Worm (Caenorhabditis elegans): Measurements from ENCODE around the gene ZK1320.7.

Gene ZK1320.7

DNA sequence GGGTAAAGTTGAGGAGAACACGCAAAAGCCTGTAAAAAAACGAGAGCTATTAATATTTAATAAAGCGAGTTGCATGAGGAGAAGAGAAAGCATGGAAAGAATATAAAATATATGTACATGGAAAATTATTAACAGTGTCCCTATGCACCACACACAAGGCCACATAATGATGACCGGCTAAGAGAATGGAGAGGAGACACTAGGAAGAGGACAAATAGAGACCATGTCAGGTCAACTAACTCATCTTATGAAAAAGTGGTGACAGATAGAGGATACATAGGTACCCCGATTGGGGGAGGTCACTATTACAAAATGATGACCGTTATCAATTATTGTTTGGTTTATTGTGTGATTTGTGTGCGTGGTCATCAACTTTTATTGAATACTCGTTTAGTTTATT, 27.0 kb upstream of the ZK1320.7 start, which contains the start of gene fzr-1:
Gene fzr-1 (minus strand): TSS at position 29 of the 400 bp plus-strand sequence.
- TF ChIP-seq ceh-24 (tag; optimal IDR thresholded peaks at IDR 0.05) = no peak
- no peak for TF ChIP-seq K09A11.1 (tag; optimal IDR thresholded peaks at IDR 0.05; ENCODE audit: insufficient read depth)
- TF ChIP-seq unc-3 (GFP tag; conservative IDR thresholded peaks at IDR 0.05) = no peak
- no peak for TF ChIP-seq unc-3 (tag; optimal IDR thresholded peaks at IDR 0.05)
- TF ChIP-seq pat-9 (tag; optimal IDR thresholded peaks at IDR 0.05) = no peak
- TF ChIP-seq zip-5 (tag; optimal IDR thresholded peaks at IDR 0.05) = no peak
- peak; percentile 16 for TF ChIP-seq elt-2 (tag; optimal IDR thresholded peaks at IDR 0.05)

DNA sequence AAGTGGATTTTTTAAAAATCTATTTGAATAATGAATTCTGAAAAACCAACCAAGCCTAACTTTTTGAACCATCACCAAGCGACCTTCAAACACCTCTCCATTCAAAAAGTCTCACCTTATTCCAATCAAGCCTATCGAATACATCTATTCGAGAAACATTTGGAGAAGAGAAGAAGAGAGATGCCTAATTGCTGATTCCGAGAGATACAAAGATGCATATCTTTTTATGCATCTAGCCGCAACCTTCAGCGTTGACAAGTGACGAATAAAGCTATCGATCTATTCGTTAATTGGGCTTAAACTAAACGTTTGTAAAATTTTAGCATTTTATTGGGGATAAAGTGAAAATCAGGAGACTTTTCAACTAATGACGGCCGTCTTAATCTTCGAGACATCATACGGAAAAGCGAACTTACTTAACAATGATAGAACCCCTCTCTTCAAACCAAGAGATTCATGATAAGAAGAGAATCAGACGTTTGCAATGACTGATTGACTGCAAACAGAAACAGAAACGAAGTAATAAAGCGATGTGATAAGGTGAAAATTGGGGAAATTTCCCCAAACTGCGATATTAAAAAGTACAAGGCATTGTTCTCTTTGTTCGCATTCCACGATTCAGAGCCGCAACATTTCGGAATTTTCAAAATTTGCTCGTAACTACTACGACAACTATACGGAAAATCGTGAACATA, 26.3 kb upstream of the ZK1320.7 start:
- TF ChIP-seq unc-42 (tag; optimal IDR thresholded peaks at IDR 0.05) = no peak
- no peak for TF ChIP-seq fkh-10 (GFP tag; optimal IDR thresholded peaks at IDR 0.05)
- TF ChIP-seq ceh-45 (GFP tag; IDR thresholded peaks at IDR 0.05) = no peak
- TF ChIP-seq odd-2 (tag; optimal IDR thresholded peaks at IDR 0.05) = no peak
- peak; percentile 46 for TF ChIP-seq elt-2 (tag; optimal IDR thresholded peaks at IDR 0.05)
- TF ChIP-seq rnt-1 (tag; optimal IDR thresholded peaks at IDR 0.05) = peak; percentile 77
- no peak for TF ChIP-seq mec-3 (tag; optimal IDR thresholded peaks at IDR 0.05; ENCODE audit: borderline replicate concordance)
- TF ChIP-seq C38D4.7 (GFP tag; optimal IDR thresholded peaks at IDR 0.05) = no peak
- no peak for TF ChIP-seq K02D7.2 (tag; optimal IDR thresholded peaks at IDR 0.05)
- TF ChIP-seq unc-55 (GFP tag; optimal IDR thresholded peaks at IDR 0.05) = peak; percentile 39
- no peak for TF ChIP-seq lin-11 (tag; optimal IDR thresholded peaks at IDR 0.05)

DNA sequence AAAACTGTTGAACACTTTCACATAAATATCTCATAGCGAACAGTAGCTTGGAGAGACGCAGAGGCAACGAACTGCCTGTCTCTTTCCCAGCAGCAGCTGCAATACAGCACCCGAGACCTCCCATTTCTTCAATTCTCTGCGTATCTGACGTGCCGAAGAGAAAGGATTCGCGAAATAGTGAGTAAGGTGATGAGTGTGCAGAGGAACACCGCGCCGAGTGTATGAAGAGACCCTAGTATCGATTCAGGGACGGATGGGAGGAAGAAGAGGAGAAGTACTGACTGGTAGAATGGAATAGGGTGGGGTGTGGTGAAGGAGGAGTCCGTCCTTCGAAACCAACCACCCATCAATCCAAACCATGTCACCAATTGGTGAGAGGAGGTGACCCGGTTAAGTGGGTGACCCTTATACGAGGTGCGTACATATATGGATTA, 25.3 kb upstream of the ZK1320.7 start:
- TF ChIP-seq fkh-6 (tag; optimal IDR thresholded peaks at IDR 0.05) = no peak
- TF ChIP-seq sox-4 (tag; optimal IDR thresholded peaks at IDR 0.05) = no peak
- no peak for TF ChIP-seq sox-2 (GFP tag; IDR thresholded peaks at IDR 0.05)
- TF ChIP-seq hlh-30 (tag; optimal IDR thresholded peaks at IDR 0.05; ENCODE audit: insufficient read depth) = peak; percentile 85
- TF ChIP-seq unc-3 (GFP tag; conservative IDR thresholded peaks at IDR 0.05) = no peak
- TF ChIP-seq unc-3 (tag; optimal IDR thresholded peaks at IDR 0.05) = no peak
- TF ChIP-seq ceh-31 (tag; optimal IDR thresholded peaks at IDR 0.05) = peak; percentile 87
- peak; percentile 76 for TF ChIP-seq ceh-34 (tag; optimal IDR thresholded peaks at IDR 0.05)
- TF ChIP-seq lim-6 (tag; optimal IDR thresholded peaks at IDR 0.05) = no peak
- no peak for TF ChIP-seq hlh-13 (GFP tag; optimal IDR thresholded peaks at IDR 0.05)
- TF ChIP-seq npax-4 (tag; optimal IDR thresholded peaks at IDR 0.05) = no peak
- TF ChIP-seq ets-4 (tag; optimal IDR thresholded peaks at IDR 0.05) = peak; percentile 18
- peak; percentile 56 for TF ChIP-seq ceh-18 (tag; optimal IDR thresholded peaks at IDR 0.05)
- peak; percentile 19 for TF ChIP-seq unc-42 (tag; optimal IDR thresholded peaks at IDR 0.05)
- TF ChIP-seq tbx-2 (tag; optimal IDR thresholded peaks at IDR 0.05) = peak; percentile 66
- TF ChIP-seq nfya-1 (tag; optimal IDR thresholded peaks at IDR 0.05) = peak; percentile 89
- TF ChIP-seq che-1 (tag; optimal IDR thresholded peaks at IDR 0.05) = no peak
- TF ChIP-seq ceh-6 (GFP tag; optimal IDR thresholded peaks at IDR 0.05) = peak; percentile 37
- TF ChIP-seq tbx-7 (tag; optimal IDR thresholded peaks at IDR 0.05) = no peak
- TF ChIP-seq ahr-1 (tag; optimal IDR thresholded peaks at IDR 0.05) = no peak
- no peak for TF ChIP-seq ceh-22 (tag; optimal IDR thresholded peaks at IDR 0.05)
- TF ChIP-seq pha-2 (tag; optimal IDR thresholded peaks at IDR 0.05) = peak; percentile 3
- TF ChIP-seq ztf-16 (tag; optimal IDR thresholded peaks at IDR 0.05) = no peak
- TF ChIP-seq hlh-15 (tag; optimal IDR thresholded peaks at IDR 0.05) = no peak
- no peak for TF ChIP-seq pag-3 (tag; optimal IDR thresholded peaks at IDR 0.05; ENCODE audit: borderline replicate concordance)
- TF ChIP-seq unc-86 (tag; optimal IDR thresholded peaks at IDR 0.05) = no peak
- no peak for TF ChIP-seq C38D4.7 (GFP tag; optimal IDR thresholded peaks at IDR 0.05)
- peak; percentile 46 for TF ChIP-seq syd-9 (tag; optimal IDR thresholded peaks at IDR 0.05)
- TF ChIP-seq pha-4 (tag; optimal IDR thresholded peaks at IDR 0.05) = no peak
- no peak for TF ChIP-seq zip-5 (tag; optimal IDR thresholded peaks at IDR 0.05)
- TF ChIP-seq ceh-30 (tag; optimal IDR thresholded peaks at IDR 0.05) = peak; percentile 58
- TF ChIP-seq hlh-8 (tag; optimal IDR thresholded peaks at IDR 0.05) = no peak
- TF ChIP-seq rnt-1 (tag; optimal IDR thresholded peaks at IDR 0.05) = peak; percentile 59
- TF ChIP-seq pax-1 (tag; optimal IDR thresholded peaks at IDR 0.05) = no peak
- no peak for TF ChIP-seq madf-2 (tag; optimal IDR thresholded peaks at IDR 0.05)
- no peak for TF ChIP-seq pqm-1 (tag; optimal IDR thresholded peaks at IDR 0.05)
- TF ChIP-seq K09A11.1 (tag; optimal IDR thresholded peaks at IDR 0.05; ENCODE audit: insufficient read depth) = peak; percentile 31

Data from whole organism, late embryonic.